Worm (Caenorhabditis elegans) whole organism, L4 larva: Measurements from ENCODE around the gene Y57G11C.1142.

Experiments
- attf-4 ChIP-seq: sonication (generic microtip); optimal IDR thresholded peaks from 3 replicates; lab custom pipeline; 2017; ENCODE audit warnings: missing biosample characterization, missing genetic modification characterization
- dpl-1 ChIP-seq: fragments of 150-350 bp; optimal IDR thresholded peaks from 2 replicates; lab custom pipeline; 2014; ENCODE audit warnings: missing biosample characterization, missing genetic modification reagents, missing genetic modification characterization

DNA sequence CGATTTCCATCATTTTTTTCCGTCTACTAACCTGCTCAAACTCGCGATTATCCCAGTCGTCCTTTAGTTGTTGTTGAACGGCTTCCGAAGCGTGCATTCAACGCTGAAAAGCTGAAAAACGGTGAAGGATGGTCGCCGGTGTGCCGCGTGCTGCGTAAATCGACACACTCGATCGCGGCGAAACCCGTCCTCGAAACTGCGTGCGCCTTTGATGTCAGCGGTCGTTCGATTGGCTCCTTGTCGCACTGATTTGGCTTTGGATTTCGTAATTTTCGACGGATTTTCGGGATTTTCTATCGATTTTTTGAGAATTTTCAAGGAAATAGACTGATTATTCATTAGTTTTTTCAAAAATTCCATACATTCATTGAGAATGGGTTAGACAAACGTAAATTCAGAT lies 5.1 kb upstream of the Y57G11C.1142 start, which contains the start of the genes Y57G11C.1147 and nuo-3:
- TF ChIP-seq attf-4 (tag; lab: Kevin White, UChicago) (no peak), dpl-1 (no peak)
